Fruit fly (Drosophila melanogaster) whole organism, embryonic: Measurements from ENCODE around the gene CG17107.

ENCODE experiments used
- B-H1 ChIP-seq: fragments of 200-800 bp; sonication (Bioruptor generic); IDR thresholded peaks from 3 replicates; pipeline ENCODE4 v1.3.6; 2022; ENCODE audit warnings: missing biosample characterization, missing genetic modification characterization
- CG10431 ChIP-seq: fragments of 200-800 bp; sonication (Bioruptor generic); optimal IDR thresholded peaks from 3 replicates; lab custom pipeline; 2018; ENCODE audit warnings: missing biosample characterization, mild to moderate bottlenecking, missing genetic modification characterization
- CG11456 ChIP-seq: fragments of 200-800 bp; sonication (Bioruptor generic); IDR thresholded peaks from 3 replicates; pipeline ENCODE4 v1.3.6; 2022; ENCODE audit warnings: missing biosample characterization, missing genetic modification characterization
- CG13296 ChIP-seq: fragments of 200-800 bp; sonication (Bioruptor generic); optimal IDR thresholded peaks from 3 replicates; lab custom pipeline; 2018; ENCODE audit warnings: missing biosample characterization, mild to moderate bottlenecking, missing genetic modification characterization
- CG14667 ChIP-seq: fragments of 200-800 bp; sonication (Bioruptor generic); IDR thresholded peaks from 2 replicates; pipeline ENCODE4 v1.3.6; 2022; ENCODE audit warnings: missing biosample characterization, missing genetic modification characterization
- CG14860 ChIP-seq: fragments of 200-800 bp; sonication (Bioruptor generic); IDR thresholded peaks from 3 replicates; pipeline ENCODE4 v1.3.6; 2022; ENCODE audit warnings: missing biosample characterization, missing genetic modification characterization; ENCODE audit not compliant: partially characterized antibody
- CG15479 ChIP-seq: fragments of 200-800 bp; sonication (Bioruptor generic); optimal IDR thresholded peaks from 3 replicates; lab custom pipeline; 2019; ENCODE audit warnings: missing biosample characterization, mild to moderate bottlenecking, missing genetic modification characterization, moderate library complexity
- CG16813 ChIP-seq: fragments of 200-800 bp; sonication (Bioruptor generic); IDR thresholded peaks from 3 replicates; pipeline ENCODE4 v1.3.6; 2022; ENCODE audit warnings: missing biosample characterization, missing genetic modification characterization; ENCODE audit not compliant: partially characterized antibody
- CG16863 ChIP-seq: fragments of 200-800 bp; sonication (Bioruptor generic); optimal IDR thresholded peaks from 3 replicates; lab custom pipeline; 2016; ENCODE audit warnings: missing biosample characterization, missing genetic modification characterization
- CG17385 ChIP-seq: fragments of 200-800 bp; sonication (Bioruptor generic); optimal IDR thresholded peaks from 3 replicates; lab custom pipeline; 2018; ENCODE audit warnings: missing biosample characterization, mild to moderate bottlenecking, missing genetic modification characterization
- CG18011 ChIP-seq: fragments of 200-800 bp; sonication (Bioruptor generic); optimal IDR thresholded peaks from 2 replicates; lab custom pipeline; 2017; ENCODE audit warnings: missing biosample characterization, missing genetic modification characterization, mild to moderate bottlenecking, moderate library complexity, missing genotype
- CG2199 ChIP-seq: fragments of 200-800 bp; sonication (Bioruptor generic); IDR thresholded peaks from 3 replicates; pipeline ENCODE4 v1.3.6; 2022; ENCODE audit warnings: missing biosample characterization, missing genetic modification characterization
- CG31441 ChIP-seq: fragments of 200-800 bp; sonication (Bioruptor generic); IDR thresholded peaks from 2 replicates; pipeline ENCODE4 v1.3.6; 2022; ENCODE audit warnings: missing biosample characterization, missing genetic modification characterization
- CG4360 ChIP-seq: fragments of 200-800 bp; sonication (Bioruptor generic); IDR thresholded peaks from 2 replicates; pipeline ENCODE4 v1.3.6; 2022; ENCODE audit warnings: missing biosample characterization, missing genetic modification characterization
- CG4730 ChIP-seq: fragments of 200-800 bp; sonication (Bioruptor generic); IDR thresholded peaks from 2 replicates; pipeline ENCODE4 v1.3.6; 2022; ENCODE audit warnings: missing biosample characterization, missing genetic modification characterization
- CG4820 ChIP-seq: fragments of 200-800 bp; sonication (Bioruptor generic); optimal IDR thresholded peaks from 3 replicates; lab custom pipeline; 2016; ENCODE audit warnings: missing biosample characterization, missing genetic modification characterization
- CG6765 ChIP-seq: fragments of 200-800 bp; sonication (Bioruptor generic); optimal IDR thresholded peaks from 3 replicates; lab custom pipeline; 2017; ENCODE audit warnings: missing biosample characterization, mild to moderate bottlenecking, missing genetic modification characterization
- CG7357 ChIP-seq: fragments of 200-800 bp; sonication (Bioruptor generic); IDR thresholded peaks from 3 replicates; pipeline ENCODE4 v1.3.6; 2022; ENCODE audit warnings: missing biosample characterization, missing genetic modification characterization
- CG7839 ChIP-seq: fragments of 200-800 bp; sonication (Bioruptor generic); optimal IDR thresholded peaks from 3 replicates; lab custom pipeline; 2018; ENCODE audit warnings: missing biosample characterization, mild to moderate bottlenecking, missing genetic modification characterization, moderate library complexity
- CTCF ChIP-seq: fragments of 200-800 bp; sonication (Bioruptor generic); optimal IDR thresholded peaks from 2 replicates; lab custom pipeline; 2017; ENCODE audit warnings: missing biosample characterization, mild to moderate bottlenecking, missing genetic modification characterization, moderate library complexity
- Dad ChIP-seq: fragments of 200-800 bp; sonication (Bioruptor generic); optimal IDR thresholded peaks from 3 replicates; lab custom pipeline; 2016; ENCODE audit warnings: missing biosample characterization, missing genetic modification characterization
- Gsc ChIP-seq: fragments of 200-800 bp; sonication (Bioruptor generic); IDR thresholded peaks from 2 replicates; pipeline ENCODE4 v1.3.6; 2022; ENCODE audit warnings: missing biosample characterization, missing genetic modification characterization
- HHEX ChIP-seq: fragments of 200-800 bp; sonication (Bioruptor generic); optimal IDR thresholded peaks from 3 replicates; lab custom pipeline; 2017; ENCODE audit warnings: missing biosample characterization, mild to moderate bottlenecking, missing genetic modification characterization, missing genetic modification reagents
- Hmr ChIP-seq: fragments of 200-800 bp; sonication (Bioruptor generic); optimal IDR thresholded peaks from 3 replicates; lab custom pipeline; 2017; ENCODE audit warnings: mild to moderate bottlenecking, missing biosample characterization, missing genetic modification reagents, missing genetic modification characterization
- Lpt ChIP-seq: fragments of >200 bp; optimal IDR thresholded peaks from 2 replicates; lab custom pipeline; 2018; ENCODE audit warnings: missing biosample characterization, missing genetic modification characterization
- MBD-R2 ChIP-seq: fragments of 200-800 bp; sonication (Bioruptor generic); IDR thresholded peaks from 2 replicates; pipeline ENCODE4 v1.3.6; 2022; ENCODE audit warnings: missing biosample characterization, missing genetic modification characterization
- NK7.1 ChIP-seq: fragments of 200-800 bp; sonication (Bioruptor generic); optimal IDR thresholded peaks from 3 replicates; lab custom pipeline; 2016; ENCODE audit warnings: missing biosample characterization, missing genetic modification characterization
- Nf-YC ChIP-seq: fragments of 200-800 bp; optimal IDR thresholded peaks from 3 replicates; lab custom pipeline; 2019; ENCODE audit warnings: missing biosample characterization, mild to moderate bottlenecking, missing genetic modification characterization, moderate library complexity
- Ravus ChIP-seq: fragments of 200-800 bp; sonication (Bioruptor generic); IDR thresholded peaks from 2 replicates; pipeline ENCODE4 v1.3.6; 2022; ENCODE audit warnings: missing biosample characterization, missing genetic modification characterization
- Side ChIP-seq: fragments of 200-800 bp; sonication (Bioruptor generic); optimal IDR thresholded peaks from 2 replicates; lab custom pipeline; 2016; ENCODE audit warnings: missing biosample characterization, missing genetic modification characterization
- Xrp1 ChIP-seq: fragments of 200-800 bp; sonication (Bioruptor generic); IDR thresholded peaks from 2 replicates; pipeline ENCODE4 v1.3.6; 2022; ENCODE audit warnings: missing biosample characterization, missing genetic modification characterization
- ara ChIP-seq: fragments of 200-800 bp; sonication (Bioruptor generic); IDR thresholded peaks from 2 replicates; pipeline ENCODE4 v1.3.6; 2022; ENCODE audit warnings: missing biosample characterization, missing genetic modification characterization
- ato ChIP-seq: fragments of 200-800 bp; sonication (Bioruptor generic); IDR thresholded peaks from 2 replicates; pipeline ENCODE4 v1.3.6; 2022; ENCODE audit warnings: missing biosample characterization, missing genetic modification characterization; ENCODE audit not compliant: partially characterized antibody
- bab2 ChIP-seq: fragments of 200-800 bp; sonication (Bioruptor generic); optimal IDR thresholded peaks from 2 replicates; lab custom pipeline; 2016; ENCODE audit warnings: missing biosample characterization, missing genetic modification characterization
- croc ChIP-seq: fragments of 200-800 bp; sonication (Bioruptor generic); conservative IDR thresholded peaks from 3 replicates; pipeline ENCODE4 v1.3.6; 2022; ENCODE audit warnings: missing biosample characterization, missing genetic modification characterization
- crp ChIP-seq, 2 experiments: fragments of 200-800 bp; sonication (Bioruptor generic); optimal IDR thresholded peaks; 2 replicates in 1 of 2; 3 replicates in 1 of 2; lab custom pipeline; 2017; ENCODE audit warnings: missing biosample characterization in 2 of 2, missing genetic modification characterization in 2 of 2, mild to moderate bottlenecking in 1 of 2, moderate library complexity in 1 of 2
- dimm ChIP-seq: fragments of 200-800 bp; sonication (Bioruptor generic); IDR thresholded peaks from 2 replicates; pipeline ENCODE4 v1.3.6; 2022; ENCODE audit warnings: missing biosample characterization, missing genetic modification characterization
- gem ChIP-seq: fragments of 200-800 bp; sonication (Bioruptor generic); optimal IDR thresholded peaks from 2 replicates; lab custom pipeline; 2019; ENCODE audit warnings: missing biosample characterization, mild to moderate bottlenecking, missing genetic modification characterization, moderate library complexity
- lab ChIP-seq: fragments of 200-800 bp; sonication (Bioruptor generic); optimal IDR thresholded peaks from 3 replicates; lab custom pipeline; 2017; ENCODE audit warnings: missing biosample characterization, missing genetic modification characterization, mild to moderate bottlenecking, moderate library complexity, missing genetic modification reagents
- maf-S ChIP-seq: fragments of 200-800 bp; sonication (Bioruptor generic); optimal IDR thresholded peaks from 2 replicates; lab custom pipeline; 2016; ENCODE audit warnings: missing biosample characterization, missing genetic modification characterization
- nerfin-1 ChIP-seq: fragments of 200-800 bp; sonication (Bioruptor generic); optimal IDR thresholded peaks from 3 replicates; lab custom pipeline; 2019; ENCODE audit warnings: missing biosample characterization, mild to moderate bottlenecking, missing genetic modification characterization, moderate library complexity
- pb ChIP-seq: fragments of 200-800 bp; sonication (Bioruptor generic); optimal IDR thresholded peaks from 3 replicates; lab custom pipeline; 2016; ENCODE audit warnings: missing biosample characterization, missing genetic modification characterization
- pho ChIP-seq: fragments of 200-800 bp; sonication (Bioruptor generic); optimal IDR thresholded peaks from 2 replicates; lab custom pipeline; 2016; ENCODE audit warnings: missing biosample characterization, missing genetic modification characterization
- pzg ChIP-seq: fragments of 200-800 bp; sonication (Bioruptor generic); optimal IDR thresholded peaks from 3 replicates; lab custom pipeline; 2018; ENCODE audit warnings: missing biosample characterization, mild to moderate bottlenecking, missing genetic modification characterization, moderate library complexity
- row ChIP-seq: fragments of 200-800 bp; sonication (Bioruptor generic); IDR thresholded peaks from 3 replicates; pipeline ENCODE4 v1.3.6; 2022; ENCODE audit warnings: missing biosample characterization, missing genetic modification characterization
- run ChIP-seq: fragments of 200-800 bp; sonication (Bioruptor generic); optimal IDR thresholded peaks from 3 replicates; lab custom pipeline; 2018; ENCODE audit warnings: missing biosample characterization, mild to moderate bottlenecking, missing genetic modification characterization
- seq ChIP-seq: fragments of 200-800 bp; sonication (Bioruptor generic); IDR thresholded peaks from 2 replicates; pipeline ENCODE4 v1.3.6; 2022; ENCODE audit warnings: missing biosample characterization, missing genetic modification characterization
- sima ChIP-seq: fragments of 200-800 bp; sonication (Bioruptor generic); optimal IDR thresholded peaks from 2 replicates; lab custom pipeline; 2016; ENCODE audit warnings: missing biosample characterization, missing genetic modification characterization
- sob ChIP-seq: fragments of 200-800 bp; sonication (Bioruptor generic); IDR thresholded peaks from 2 replicates; pipeline ENCODE4 v1.3.6; 2022; ENCODE audit warnings: missing biosample characterization, missing genetic modification characterization
- sqz ChIP-seq: fragments of 200-800 bp; sonication (Bioruptor generic); optimal IDR thresholded peaks from 3 replicates; lab custom pipeline; 2018; ENCODE audit warnings: missing biosample characterization, mild to moderate bottlenecking, missing genetic modification characterization
- stwl ChIP-seq: fragments of 200-800 bp; sonication (Bioruptor generic); optimal IDR thresholded peaks from 3 replicates; lab custom pipeline; 2018; ENCODE audit warnings: missing biosample characterization, mild to moderate bottlenecking, missing genetic modification characterization, moderate library complexity
- zen ChIP-seq: fragments of 200-800 bp; sonication (Bioruptor generic); optimal IDR thresholded peaks from 3 replicates; lab custom pipeline; 2018; ENCODE audit warnings: missing biosample characterization, mild to moderate bottlenecking, missing genetic modification characterization, moderate library complexity

Gene CG17107

dm6 chr2L:10703281-10703680 is 21.6 kb downstream of the CG17107 start, which contains the start of gene CG6415 (continued):
- TF ChIP-seq CG4820 (peak; percentile 75), zen (tag; lab: Kevin White, UChicago) (peak; percentile 81), HHEX (GFP tag; lab: Kevin White, UChicago) (peak; percentile 70), pb (peak; percentile 6), ato (GFP tag; lab: Robert Waterston, UW) (no peak), CG31441 (GFP tag; lab: Robert Waterston, UW) (peak; percentile 76), Gsc (GFP tag; lab: Robert Waterston, UW) (0 out of 2 replicates have a peak, but pooled peaks have one; percentile 39), gem (tag; lab: Kevin White, UChicago) (peak; percentile 87), lab (GFP tag; lab: Kevin White, UChicago) (peak; percentile 85), bab2 (GFP tag; lab: Kevin White, UChicago) (peak; percentile 73), croc (peak; percentile 64), stwl (tag; lab: Kevin White, UChicago) (no peak), B-H1 (GFP tag; lab: Robert Waterston, UW) (peak; percentile 53), Side (GFP tag; lab: Kevin White, UChicago) (peak; percentile 44), pho (GFP tag; lab: Kevin White, UChicago) (peak; percentile 54), CG11456 (GFP tag; lab: Robert Waterston, UW) (peak; percentile 78), CTCF (GFP tag; lab: Kevin White, UChicago) (no peak), CG16863 (GFP tag; lab: Kevin White, UChicago) (peak; percentile 67), CG18011 (GFP tag; lab: Kevin White, UChicago) (peak; percentile 11), sqz (GFP tag; lab: Kevin White, UChicago) (peak; percentile 33), CG13296 (GFP tag; lab: Kevin White, UChicago) (peak; percentile 50), Xrp1 (peak; percentile 86), run (tag; lab: Kevin White, UChicago) (no peak), dimm (no peak), pzg (no peak), CG16813 (GFP tag; lab: Robert Waterston, UW) (no peak), CG17385 (GFP tag; lab: Kevin White, UChicago) (peak; percentile 63), Hmr (peak; percentile 72), seq (GFP tag; lab: Robert Waterston, UW) (peak; percentile 73), sima (peak; percentile 11), Ravus (GFP tag; lab: Robert Waterston, UW) (peak; percentile 4; the same call in 1 of the 2 replicates), MBD-R2 (GFP tag; lab: Robert Waterston, UW) (no peak), maf-S (GFP tag; lab: Kevin White, UChicago) (peak; percentile 51), row (GFP tag; lab: Robert Waterston, UW) (peak; percentile 85), CG6765 (peak; percentile 44), sob (GFP tag; lab: Robert Waterston, UW) (peak; percentile 80), CG15479 (GFP tag; lab: Kevin White, UChicago) (peak; percentile 64), NK7.1 (peak; percentile 48), CG7839 (tag; lab: Kevin White, UChicago) (peak; percentile 87), CG4730 (GFP tag; lab: Robert Waterston, UW) (peak; percentile 54), CG10431 (no peak), ara (GFP tag; lab: Robert Waterston, UW) (peak; percentile 75), CG14860 (GFP tag; lab: Robert Waterston, UW) (no peak), Dad (peak; percentile 20), Nf-YC (tag; lab: Kevin White, UChicago) (peak; percentile 62), Lpt (GFP tag; lab: Kevin White, UChicago) (no peak), CG14667 (GFP tag; lab: Robert Waterston, UW) (0 out of 2 replicates have a peak, but pooled peaks have one; percentile 31), nerfin-1 (tag; lab: Kevin White, UChicago) (no peak), CG2199 (GFP tag; lab: Robert Waterston, UW) (no peak), CG4360 (0 out of 2 replicates have a peak, but pooled peaks have one; percentile 36), crp (GFP tag; optimal IDR thresholded peaks at IDR 0.05; lab: Kevin White, UChicago) (peak in 1 of 2 experiments; percentile 10), CG7357 (GFP tag; lab: Robert Waterston, UW) (peak; percentile 72)
